Fruit fly (Drosophila melanogaster) whole organism, pupa: ENCODE results near the gene emc.

Experiments used
- CG10348 ChIP-seq: fragments of 200-800 bp; sonication (Bioruptor generic); IDR thresholded peaks from 2 replicates; pipeline ENCODE4 v1.3.6; 2022; ENCODE audit warnings: missing biosample characterization, missing genetic modification characterization
- CG12605 ChIP-seq: fragments of 200-800 bp; sonication (Bioruptor generic); IDR thresholded peaks from 2 replicates; pipeline ENCODE4 v1.3.6; 2022; ENCODE audit warnings: missing biosample characterization, missing genetic modification characterization
- CG13204 ChIP-seq: fragments of 200-800 bp; sonication (Bioruptor generic); optimal IDR thresholded peaks from 2 replicates; lab custom pipeline; 2018; ENCODE audit warnings: missing biosample characterization, mild to moderate bottlenecking, missing genetic modification characterization, moderate library complexity
- CG17806 ChIP-seq: fragments of 200-800 bp; sonication (Bioruptor generic); optimal IDR thresholded peaks from 2 replicates; lab custom pipeline; 2018; ENCODE audit warnings: missing biosample characterization, mild to moderate bottlenecking, missing genetic modification characterization, moderate library complexity
- CG32121 ChIP-seq: fragments of 200-800 bp; sonication (Bioruptor generic); IDR thresholded peaks from 2 replicates; pipeline ENCODE4 v1.3.6; 2022; ENCODE audit warnings: missing biosample characterization, missing genetic modification characterization
- CG9948 ChIP-seq: fragments of 200-800 bp; sonication (Bioruptor generic); optimal IDR thresholded peaks from 2 replicates; lab custom pipeline; 2018; ENCODE audit warnings: missing biosample characterization, mild to moderate bottlenecking, missing genetic modification characterization, moderate library complexity
- Pif1A ChIP-seq: fragments of 200-800 bp; sonication (Bioruptor generic); optimal IDR thresholded peaks from 3 replicates; lab custom pipeline; 2016; ENCODE audit warnings: missing biosample characterization, missing genetic modification characterization
- Pif1B ChIP-seq: fragments of 200-800 bp; sonication (Bioruptor generic); optimal IDR thresholded peaks from 3 replicates; lab custom pipeline; 2016; ENCODE audit warnings: missing biosample characterization, missing genetic modification characterization
- Snoo ChIP-seq: fragments of 200-800 bp; sonication (Bioruptor generic); optimal IDR thresholded peaks from 3 replicates; lab custom pipeline; 2017; ENCODE audit warnings: missing biosample characterization, mild to moderate bottlenecking, missing genetic modification characterization, inconsistent platforms
- fd96Ca ChIP-seq: fragments of 200-800 bp; sonication (Bioruptor generic); IDR thresholded peaks from 3 replicates; pipeline ENCODE4 v1.3.6; 2022; ENCODE audit warnings: missing biosample characterization, missing genetic modification characterization
- gl ChIP-seq: fragments of 200-800 bp; sonication (Bioruptor generic); optimal IDR thresholded peaks from 2 replicates; lab custom pipeline; 2018; ENCODE audit warnings: missing biosample characterization, mild to moderate bottlenecking, missing genetic modification characterization
- rn ChIP-seq: fragments of 200-800 bp; sonication (Bioruptor generic); IDR thresholded peaks from 2 replicates; pipeline ENCODE4 v1.3.6; 2022; ENCODE audit warnings: missing biosample characterization, missing genetic modification characterization

DNA sequence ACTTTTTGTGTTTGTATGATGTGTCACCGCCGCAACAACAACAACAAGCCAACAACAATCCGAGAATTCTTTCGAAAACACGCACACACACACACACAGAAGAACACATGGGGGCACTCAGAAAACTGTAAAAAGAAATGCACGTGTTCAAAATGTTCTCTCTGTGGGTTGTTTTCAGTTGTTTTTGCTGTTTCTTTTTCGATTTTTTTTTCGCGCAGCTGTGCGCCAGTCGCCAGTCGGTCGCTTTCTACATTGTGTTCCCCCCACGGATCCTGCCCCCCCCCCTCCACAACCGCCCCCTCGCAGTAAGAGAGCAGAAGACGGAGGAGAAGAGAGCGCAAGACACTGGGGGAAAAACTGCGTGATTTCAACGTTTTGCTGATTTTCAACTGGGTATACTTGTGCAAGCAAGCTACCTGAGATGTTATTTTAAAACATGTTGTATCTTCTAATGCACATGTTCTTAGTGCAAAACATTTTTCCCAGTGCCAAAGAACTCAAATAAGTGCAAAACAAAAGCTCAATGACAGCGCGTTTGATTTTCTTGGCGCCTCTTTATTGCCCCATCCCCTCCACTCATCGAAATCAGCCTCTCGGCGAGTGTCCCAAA, 2.4 kb downstream of the emc start:
- TF ChIP-seq CG17806 (tag; lab: Kevin White, UChicago) (peak; percentile 33), CG9948 (tag; lab: Kevin White, UChicago) (peak; percentile 35), fd96Ca (GFP tag; lab: Robert Waterston, UW) (peak; percentile 86), Pif1A (GFP tag; lab: Kevin White, UChicago) (peak; percentile 36), CG32121 (GFP tag; lab: Robert Waterston, UW) (peak; percentile 86), Snoo (peak; percentile 35), CG13204 (GFP tag; lab: Kevin White, UChicago) (peak; percentile 34), gl (tag; lab: Kevin White, UChicago) (no peak), CG12605 (GFP tag; lab: Robert Waterston, UW) (peak; percentile 61; the same call in 1 of the 2 replicates), Pif1B (GFP tag; lab: Kevin White, UChicago) (no peak), rn (peak; percentile 56), CG10348 (GFP tag; lab: Robert Waterston, UW) (0 out of 2 replicates have a peak, but pooled peaks have one; percentile 24)
